Fruit fly (Drosophila melanogaster): ENCODE results near the gene Hsp27.

The Hsp27 gene

DNA sequence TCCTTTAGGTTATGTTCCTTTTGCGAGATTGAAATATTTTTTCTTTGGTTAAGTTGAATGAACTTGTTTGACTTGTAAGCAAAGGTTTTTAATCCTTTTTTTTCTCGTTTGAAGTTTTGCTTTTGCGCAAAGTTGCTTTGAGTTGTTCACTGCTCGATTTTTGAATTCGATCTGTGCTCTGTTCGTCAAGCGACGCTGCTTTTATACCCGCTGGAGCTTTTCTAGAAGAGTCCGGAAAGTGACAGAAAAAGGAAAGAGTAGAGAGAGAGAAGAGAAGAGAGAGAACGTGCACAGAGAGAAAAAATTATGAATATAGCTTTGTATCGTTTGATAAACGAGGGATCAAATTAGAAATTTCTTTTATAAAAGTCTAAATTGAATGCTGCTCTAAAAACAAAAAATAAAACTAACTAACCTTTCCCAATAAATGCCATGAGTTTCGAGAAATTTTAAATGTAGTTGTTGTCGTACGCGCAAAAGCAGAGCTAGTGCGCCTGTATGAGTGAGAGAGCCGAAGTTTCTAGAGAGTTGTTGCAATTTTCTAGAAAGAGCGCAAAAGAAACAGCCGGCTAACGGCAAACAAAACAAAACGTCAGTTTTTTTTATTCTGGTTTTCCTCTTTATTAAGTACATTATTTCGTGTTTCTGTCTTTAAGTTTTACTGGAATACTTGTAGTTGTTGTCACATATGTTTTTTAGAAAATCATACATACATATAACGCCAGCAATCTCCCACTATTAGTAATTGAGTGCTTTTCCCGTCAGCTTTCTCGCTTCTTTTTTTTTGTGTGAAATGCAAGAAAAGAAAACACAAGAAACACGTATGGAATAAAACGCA is 6.4 kb upstream of the Hsp27 start, which contains the start of gene Hsp26 (continued):
- TF ChIP-seq Drgx (GFP tag; IDR thresholded peaks at IDR 0.05) = peak; percentile 96
- TF ChIP-seq ken (GFP tag; IDR thresholded peaks at IDR 0.05) = peak; percentile 85
- TF ChIP-seq Hmx (GFP tag; optimal IDR thresholded peaks at IDR 0.05) = peak; percentile 55
- peak; percentile 55; the same call in 2 of the 3 replicates for TF ChIP-seq croc (GFP tag; conservative IDR thresholded peaks at IDR 0.05)
- TF ChIP-seq sima (GFP tag; optimal IDR thresholded peaks at IDR 0.05) = peak; percentile 38
- TF ChIP-seq Poxn (GFP tag; IDR thresholded peaks at IDR 0.05) = no peak
- TF ChIP-seq ci (GFP tag; IDR thresholded peaks at IDR 0.05) = peak; percentile 96
- peak; percentile 58 for TF ChIP-seq CG4854 (GFP tag; optimal IDR thresholded peaks at IDR 0.05)
- TF ChIP-seq E2f1 (GFP tag; IDR thresholded peaks at IDR 0.05) = peak; percentile 86
- TF ChIP-seq CG10979 (tag; optimal IDR thresholded peaks at IDR 0.05) = peak; percentile 82
- TF ChIP-seq CG7987 (GFP tag; optimal IDR thresholded peaks at IDR 0.05) = peak; percentile 43
- TF ChIP-seq tna (GFP tag; IDR thresholded peaks at IDR 0.05; ENCODE audit: partially characterized antibody) = no peak
- peak; percentile 12 for TF ChIP-seq CG3995 (GFP tag; optimal IDR thresholded peaks at IDR 0.05)
- TF ChIP-seq gem (tag; optimal IDR thresholded peaks at IDR 0.05) = peak; percentile 92
- TF ChIP-seq CG11723 (GFP tag; optimal IDR thresholded peaks at IDR 0.05) = peak; percentile 59
- TF ChIP-seq CG16815 (GFP tag; optimal IDR thresholded peaks at IDR 0.05) = peak; percentile 40
- TF ChIP-seq sob (GFP tag; IDR thresholded peaks at IDR 0.05) = peak; percentile 82
- TF ChIP-seq z (GFP tag; IDR thresholded peaks at IDR 0.05) = no peak
- peak; percentile 18 for TF ChIP-seq grn (GFP tag; optimal IDR thresholded peaks at IDR 0.05)
- peak; percentile 72 for TF ChIP-seq HHEX (GFP tag; optimal IDR thresholded peaks at IDR 0.05)
- peak; percentile 83; the same call in 2 of the 3 replicates for TF ChIP-seq gce (GFP tag; IDR thresholded peaks at IDR 0.05)
- peak; percentile 89 for TF ChIP-seq Xbp1 (GFP tag; optimal IDR thresholded peaks at IDR 0.05)
- TF ChIP-seq klu (GFP tag; IDR thresholded peaks at IDR 0.05) = no peak; the same call in 1 of the 2 replicates
- no peak for TF ChIP-seq ham (GFP tag; IDR thresholded peaks at IDR 0.05)
- peak; percentile 55; the same call in 1 of the 3 replicates for TF ChIP-seq Mrtf (GFP tag; IDR thresholded peaks at IDR 0.05)
- TF ChIP-seq CG15479 (GFP tag; optimal IDR thresholded peaks at IDR 0.05) = no peak
- TF ChIP-seq ash1 (GFP tag; optimal IDR thresholded peaks at IDR 0.05) = no peak
- peak; percentile 90 for TF ChIP-seq lbe (GFP tag; optimal IDR thresholded peaks at IDR 0.05)
- TF ChIP-seq btn (GFP tag; optimal IDR thresholded peaks at IDR 0.05) = peak; percentile 46
- TF ChIP-seq H2.0 (GFP tag; IDR thresholded peaks at IDR 0.05) = peak; percentile 79
- TF ChIP-seq Fer3 (tag; optimal IDR thresholded peaks at IDR 0.05) = peak; percentile 65
- TF ChIP-seq CG7357 (GFP tag; IDR thresholded peaks at IDR 0.05) = peak; percentile 61
- peak; percentile 86 for TF ChIP-seq Hmr (GFP tag; optimal IDR thresholded peaks at IDR 0.05)
- no peak for TF ChIP-seq Usf (GFP tag; optimal IDR thresholded peaks at IDR 0.05)
- TF ChIP-seq C15 (GFP tag; IDR thresholded peaks at IDR 0.05) = peak; percentile 54; the same call in 1 of the 3 replicates
- TF ChIP-seq trh (GFP tag; optimal IDR thresholded peaks at IDR 0.05) = peak; percentile 48
- peak; percentile 46 for TF ChIP-seq CG30020 (tag; optimal IDR thresholded peaks at IDR 0.05)
- peak; percentile 74 for TF ChIP-seq CG9727 (GFP tag; optimal IDR thresholded peaks at IDR 0.05)
- TF ChIP-seq luna (GFP tag; optimal IDR thresholded peaks at IDR 0.05) = peak; percentile 60
- peak; percentile 37 for TF ChIP-seq Abd-B (GFP tag; optimal IDR thresholded peaks at IDR 0.05)
- peak; percentile 88 for TF ChIP-seq Mes4 (GFP tag; optimal IDR thresholded peaks at IDR 0.05)
- TF ChIP-seq stc (GFP tag; IDR thresholded peaks at IDR 0.05) = peak; percentile 92
- TF ChIP-seq Doc2 (GFP tag; IDR thresholded peaks at IDR 0.05) = no peak
- TF ChIP-seq Chrac-16 (GFP tag; optimal IDR thresholded peaks at IDR 0.05) = peak; percentile 75
- TF ChIP-seq ewg (GFP tag; optimal IDR thresholded peaks at IDR 0.05) = peak; percentile 93
- no peak for TF ChIP-seq eve (GFP tag; optimal IDR thresholded peaks at IDR 0.05)
- peak; percentile 54 for TF ChIP-seq CG15514 (GFP tag; optimal IDR thresholded peaks at IDR 0.05)
- peak; percentile 84 for TF ChIP-seq crc (GFP tag; optimal IDR thresholded peaks at IDR 0.05)
- peak; percentile 75 to 82 for TF ChIP-seq Pdp1 (GFP tag; optimal IDR thresholded peaks at IDR 0.05)
